Worm (Caenorhabditis elegans) whole organism, L4 larva: Measurements from ENCODE around the gene C07D10.5.

Source experiments
- F26F4.8 ChIP-seq: fragments of 200-800 bp; sonication (Bioruptor generic); conservative IDR thresholded peaks from 2 replicates; pipeline ENCODE4 v1.3.6; 2022; ENCODE audit warnings: missing genetic modification characterization, missing compliant biosample characterization
- F49E8.2 ChIP-seq: sonication (generic microtip); optimal IDR thresholded peaks from 2 replicates; lab custom pipeline; 2016; ENCODE audit warnings: missing compliant biosample characterization, mild to moderate bottlenecking, missing genetic modification characterization, borderline replicate concordance
- daf-8 ChIP-seq: fragments of 200-800 bp; sonication (Bioruptor generic); IDR thresholded peaks from 2 replicates; pipeline ENCODE4 v1.3.6; 2022; ENCODE audit warnings: missing genetic modification characterization, missing compliant biosample characterization
- dmd-8 ChIP-seq: fragments of 200-800 bp; sonication (Bioruptor generic); IDR thresholded peaks from 2 replicates; pipeline ENCODE4 v1.3.6; 2022; ENCODE audit warnings: missing genetic modification characterization, missing compliant biosample characterization
- dve-1 ChIP-seq: sonication (generic microtip); optimal IDR thresholded peaks from 2 replicates; lab custom pipeline; 2017; ENCODE audit warnings: antibody characterized with exemption, mild to moderate bottlenecking, missing genetic modification characterization, missing compliant biosample characterization; ENCODE audit not compliant: insufficient read depth
- egl-27 ChIP-seq: sonication (generic microtip); optimal IDR thresholded peaks from 3 replicates; lab custom pipeline; 2017; ENCODE audit warnings: missing biosample characterization, missing genetic modification reagents, missing genetic modification characterization
- fos-1 ChIP-seq: fragments of 150-350 bp; optimal IDR thresholded peaks from 2 replicates; lab custom pipeline; 2014; ENCODE audit warnings: missing biosample characterization, missing genetic modification characterization
- lsy-2 ChIP-seq, 2 experiments: fragments of 150-350 bp in 1 of 2; sonication (generic microtip) in 1 of 2; optimal IDR thresholded peaks; 2 replicates each; lab custom pipeline; 2014 to 2017; ENCODE audit warnings: missing biosample characterization in 2 of 2, missing genetic modification characterization in 2 of 2
- mep-1 ChIP-seq: fragments of 150-350 bp; sonication (generic microtip); optimal IDR thresholded peaks from 3 replicates; lab custom pipeline; 2014; ENCODE audit warnings: missing biosample characterization, missing genetic modification characterization
- nhr-237 ChIP-seq: sonication (generic microtip); optimal IDR thresholded peaks from 2 replicates; lab custom pipeline; 2017; ENCODE audit warnings: missing biosample characterization, missing genetic modification characterization
- skn-1 ChIP-seq: fragments of 150-350 bp; optimal IDR thresholded peaks from 2 replicates; lab custom pipeline; 2014; ENCODE audit warnings: missing biosample characterization, missing genetic modification characterization

ce11 chrII:7402625-7403024 is 21.3 kb downstream of the C07D10.5 start, which contains the start of gene nas-7:
- TF ChIP-seq daf-8 (GFP tag; lab: Robert Waterston, UW) (no peak), egl-27 (tag; lab: Kevin White, UChicago) (no peak), fos-1 (tag; lab: Kevin White, UChicago) (no peak), F49E8.2 (tag; lab: Kevin White, UChicago) (no peak), F26F4.8 (GFP tag; lab: Robert Waterston, UW) (no peak), dve-1 (tag; lab: Kevin White, UChicago) (no peak), skn-1 (no peak), lsy-2 (tag; optimal IDR thresholded peaks at IDR 0.05; lab: Kevin White, UChicago) (no peak), nhr-237 (tag; lab: Kevin White, UChicago) (no peak), mep-1 (tag; lab: Kevin White, UChicago) (no peak), dmd-8 (GFP tag; lab: Robert Waterston, UW) (no peak)
